Worm (Caenorhabditis elegans): Measurements from ENCODE around the gene pef-1.

pef-1 gene

DNA sequence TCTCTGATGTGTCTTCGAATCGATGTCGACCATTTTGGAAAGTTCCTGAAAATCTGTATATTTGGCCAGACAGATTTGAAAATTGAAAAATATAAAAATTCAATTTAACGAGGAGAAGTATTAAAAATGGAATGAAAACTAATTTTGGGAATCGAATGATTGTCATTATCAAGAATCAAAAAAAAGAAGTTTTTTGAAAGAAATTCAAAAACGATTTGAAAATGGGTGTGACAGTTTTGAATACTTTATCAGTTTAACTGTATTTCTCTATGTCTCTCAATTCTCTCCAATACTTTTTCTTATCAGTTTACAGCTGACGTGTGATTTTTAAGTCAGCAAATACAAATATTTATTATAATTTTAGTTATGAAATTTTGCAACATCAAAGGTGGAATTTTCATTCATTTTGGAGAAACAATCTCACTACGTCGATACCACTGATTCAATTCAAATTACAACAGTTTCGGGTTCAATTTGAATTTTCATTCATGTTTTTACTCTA, 17.4 kb upstream of the pef-1 start, which contains the start of gene fbxa-59:
fbxa-59 (minus strand) TSS at position 51 of the 502 bp plus-strand sequence.
- TF ChIP-seq fkh-10 (GFP tag; optimal IDR thresholded peaks at IDR 0.05) = no peak
- TF ChIP-seq elt-2 (tag; optimal IDR thresholded peaks at IDR 0.05) = peak; percentile 16

DNA sequence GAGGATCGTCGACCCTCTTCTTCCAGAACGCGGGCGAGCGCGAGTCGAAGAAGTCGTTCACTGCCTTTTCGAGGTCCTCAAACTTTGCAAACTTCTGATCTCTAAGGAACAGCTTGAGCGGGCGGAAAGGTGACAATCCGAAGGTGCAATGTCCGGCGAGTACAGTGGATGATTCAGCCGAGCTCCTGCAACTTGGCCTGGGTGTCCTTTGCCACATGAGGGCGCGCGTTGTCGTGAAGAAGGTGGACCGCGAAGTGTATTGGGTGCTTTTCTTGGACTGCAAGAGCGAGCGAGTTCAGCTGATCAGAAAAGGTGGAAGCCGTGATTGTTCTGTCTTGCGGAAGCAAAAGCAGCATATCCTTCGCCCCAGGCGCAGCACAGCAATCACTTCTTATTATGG, 15.8 kb upstream of the pef-1 start:
- TF ChIP-seq syd-9 (tag; optimal IDR thresholded peaks at IDR 0.05) = no peak
- no peak for TF ChIP-seq ceh-22 (tag; optimal IDR thresholded peaks at IDR 0.05)
- TF ChIP-seq sox-2 (GFP tag; IDR thresholded peaks at IDR 0.05) = no peak
- TF ChIP-seq pha-4 (tag; optimal IDR thresholded peaks at IDR 0.05) = no peak
- no peak for TF ChIP-seq ceh-45 (GFP tag; IDR thresholded peaks at IDR 0.05)
- no peak for TF ChIP-seq hlh-8 (tag; optimal IDR thresholded peaks at IDR 0.05)
- no peak for TF ChIP-seq pag-3 (tag; optimal IDR thresholded peaks at IDR 0.05; ENCODE audit: borderline replicate concordance)
- no peak for TF ChIP-seq K09A11.1 (tag; optimal IDR thresholded peaks at IDR 0.05; ENCODE audit: insufficient read depth)
- TF ChIP-seq ceh-30 (tag; optimal IDR thresholded peaks at IDR 0.05) = no peak
- TF ChIP-seq ttx-3 (tag; optimal IDR thresholded peaks at IDR 0.05) = no peak
- no peak for TF ChIP-seq ztf-16 (tag; optimal IDR thresholded peaks at IDR 0.05)
- TF ChIP-seq fkh-10 (GFP tag; optimal IDR thresholded peaks at IDR 0.05) = no peak
- TF ChIP-seq ceh-14 (tag; optimal IDR thresholded peaks at IDR 0.05) = no peak
- TF ChIP-seq npax-4 (tag; optimal IDR thresholded peaks at IDR 0.05) = no peak

DNA sequence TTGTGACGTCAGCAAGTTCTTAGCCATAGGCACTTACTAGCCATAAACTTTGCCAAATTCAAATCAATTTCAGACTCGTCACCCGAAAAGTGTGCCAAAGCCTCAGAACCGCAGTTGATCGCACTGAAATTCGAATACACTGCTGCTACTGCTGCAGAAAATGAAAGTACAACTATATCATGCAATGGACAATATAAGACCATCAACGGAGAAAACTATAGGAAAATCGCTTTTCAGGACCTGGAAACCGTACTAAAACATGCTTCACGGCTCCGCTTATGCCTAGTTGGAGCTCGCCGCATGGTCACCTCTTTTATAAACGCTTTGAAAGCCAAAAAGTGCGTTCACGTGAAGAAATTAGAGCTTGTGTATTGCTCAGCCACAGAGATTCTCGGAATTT, 12.5 kb upstream of the pef-1 start, which contains the start of gene fbxa-22:
fbxa-22 (plus strand) TSS at position 301 of the 400 bp plus-strand sequence.
- TF ChIP-seq ceh-6 (GFP tag; optimal IDR thresholded peaks at IDR 0.05) (no peak), T23F11.4 (GFP tag; optimal IDR thresholded peaks at IDR 0.05) (no peak), ceh-22 (tag; optimal IDR thresholded peaks at IDR 0.05) (no peak), sox-2 (GFP tag; IDR thresholded peaks at IDR 0.05) (no peak), madf-2 (tag; optimal IDR thresholded peaks at IDR 0.05) (no peak), ceh-2 (tag; optimal IDR thresholded peaks at IDR 0.05) (no peak), Y22D7AL.16 (tag; optimal IDR thresholded peaks at IDR 0.05) (no peak), F13H6.1 (tag; optimal IDR thresholded peaks at IDR 0.05) (no peak), pha-4 (tag; optimal IDR thresholded peaks at IDR 0.05) (no peak), ahr-1 (tag; optimal IDR thresholded peaks at IDR 0.05) (no peak), eyg-1 (tag; optimal IDR thresholded peaks at IDR 0.05) (no peak), ceh-24 (tag; optimal IDR thresholded peaks at IDR 0.05) (no peak)

DNA sequence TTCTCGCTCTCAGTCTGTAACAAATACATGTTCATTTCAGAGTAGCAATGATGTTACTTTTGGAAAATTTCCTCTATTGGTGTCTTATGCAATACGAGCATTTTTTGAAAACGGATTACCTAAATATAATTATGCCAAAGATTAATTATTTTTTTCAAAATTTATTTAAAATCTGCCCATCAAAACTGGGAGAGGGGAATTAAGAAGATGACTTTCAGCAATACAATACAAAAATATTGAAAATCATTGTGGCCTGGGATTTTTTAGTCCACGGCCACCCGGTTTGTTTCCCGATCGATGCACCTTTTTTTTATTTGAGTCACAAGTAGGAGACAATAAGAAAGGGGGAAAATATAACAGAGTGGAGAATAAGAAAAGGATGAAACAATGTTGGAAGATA, 11.8 kb upstream of the pef-1 start, which contains the start of gene fbxa-56:
fbxa-56 (minus strand) TSS at position 101 of the 400 bp plus-strand sequence.
- TF ChIP-seq odd-2 (tag; optimal IDR thresholded peaks at IDR 0.05) (no peak), elt-2 (tag; optimal IDR thresholded peaks at IDR 0.05) (no peak), dve-1 (tag; optimal IDR thresholded peaks at IDR 0.05) (no peak)

DNA sequence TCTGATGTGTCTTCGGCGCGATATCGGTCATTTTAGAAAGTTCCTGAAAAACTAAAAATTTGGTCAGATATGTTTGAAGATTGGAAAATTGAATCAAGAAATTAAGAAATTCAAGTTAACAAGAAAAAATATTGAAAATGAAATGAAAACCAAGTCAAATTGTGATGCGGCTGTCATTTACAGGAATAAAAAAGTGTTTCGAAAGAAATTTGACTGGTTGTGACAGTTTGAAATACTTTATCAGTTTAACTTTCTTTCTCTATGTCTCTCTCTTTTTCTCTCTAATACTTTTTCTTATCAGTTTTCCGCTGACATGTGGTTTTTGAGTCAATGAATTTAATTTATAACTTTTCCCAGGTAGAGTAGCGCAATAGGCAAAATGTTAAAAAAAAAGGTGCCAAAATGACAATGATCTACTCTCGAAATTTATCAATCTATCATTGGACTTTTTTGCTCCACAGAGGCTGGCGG, 10.0 kb upstream of the pef-1 start, which contains the start of gene fbxa-55:
fbxa-55 (minus strand) TSS at position 51 of the 471 bp plus-strand sequence.
- TF ChIP-seq K02D7.2 (tag; optimal IDR thresholded peaks at IDR 0.05) (no peak), ceh-18 (tag; optimal IDR thresholded peaks at IDR 0.05) (no peak), ceh-9 (tag; optimal IDR thresholded peaks at IDR 0.05) (no peak), tbx-7 (tag; optimal IDR thresholded peaks at IDR 0.05) (no peak), ceh-22 (tag; optimal IDR thresholded peaks at IDR 0.05) (no peak), fkh-10 (GFP tag; optimal IDR thresholded peaks at IDR 0.05) (no peak), mec-3 (tag; optimal IDR thresholded peaks at IDR 0.05; ENCODE audit: borderline replicate concordance) (no peak), sox-2 (GFP tag; IDR thresholded peaks at IDR 0.05) (no peak), zip-5 (tag; optimal IDR thresholded peaks at IDR 0.05) (no peak), ahr-1 (tag; optimal IDR thresholded peaks at IDR 0.05) (no peak), ceh-45 (GFP tag; IDR thresholded peaks at IDR 0.05) (no peak)

Data from whole organism, late embryonic.